Fruit fly (Drosophila melanogaster): ENCODE measurements around the gene Octbeta3R.
"Not testable (repeated sequence)": the region's sequence is repeated elsewhere in the genome, so short reads cannot be mapped to it uniquely, and the experiment has no call there.

DNA sequence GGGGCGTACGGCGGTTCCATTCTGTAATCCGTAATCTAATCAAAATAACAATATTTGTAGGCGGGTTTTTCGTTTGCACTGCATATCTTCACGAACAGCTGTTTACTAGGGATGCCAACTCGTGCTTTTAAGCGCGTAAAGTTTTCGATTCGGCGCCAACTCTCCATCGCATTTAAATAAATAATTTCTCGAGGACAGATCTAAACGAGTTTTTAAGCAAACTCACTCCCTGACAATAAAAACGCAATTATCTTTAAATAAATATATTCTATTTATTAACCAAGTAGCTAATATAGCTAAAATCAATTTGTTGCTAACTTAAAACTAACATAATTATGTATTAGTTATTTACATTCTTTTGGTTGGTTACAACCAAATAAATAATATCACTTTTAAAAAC is 82.8 kb downstream of the Octbeta3R start, which contains the start of gene CG5608:
- not testable (repeated sequence) for TF ChIP-seq CG15011 (GFP tag; optimal IDR thresholded peaks at IDR 0.05); Bteb2 (GFP tag; optimal IDR thresholded peaks at IDR 0.05); CG31388 (GFP tag; optimal IDR thresholded peaks at IDR 0.05); sob (GFP tag; IDR thresholded peaks at IDR 0.05); Nf-YB (GFP tag; optimal IDR thresholded peaks at IDR 0.05); fu2 (GFP tag; optimal IDR thresholded peaks at IDR 0.05); CG12155 (GFP tag; optimal IDR thresholded peaks at IDR 0.05); ttk (GFP tag; IDR thresholded peaks at IDR 0.05); ato (GFP tag; IDR thresholded peaks at IDR 0.05; ENCODE audit: partially characterized antibody); sd (tag; optimal IDR thresholded peaks at IDR 0.05)
